Worm (Caenorhabditis elegans) whole organism, L3 larva: ENCODE results near the gene qars-1.
A peak's percentile ranks its signal among the peaks of the same experiment; 100 is the strongest.

ENCODE experiments used
- R02D3.7 ChIP-seq: fragments of 150-350 bp; optimal IDR thresholded peaks from 2 replicates; lab custom pipeline; 2014; ENCODE audit warnings: missing biosample characterization, missing genetic modification characterization
- ZK546.5 ChIP-seq: sonication (generic microtip); optimal IDR thresholded peaks from 2 replicates; lab custom pipeline; 2017; ENCODE audit warnings: missing biosample characterization, missing genetic modification characterization
- aly-2 ChIP-seq: fragments of 150-350 bp; optimal IDR thresholded peaks from 2 replicates; lab custom pipeline; 2014; ENCODE audit warnings: missing biosample characterization, missing genetic modification characterization
- ama-1 ChIP-seq: fragments of 150-350 bp; optimal IDR thresholded peaks from 2 replicates; lab custom pipeline; 2018
- ceh-16 ChIP-seq: sonication (generic microtip); optimal IDR thresholded peaks from 2 replicates; lab custom pipeline; 2017; ENCODE audit warnings: missing biosample characterization, missing genetic modification characterization
- ceh-28 ChIP-seq: fragments of 150-350 bp; optimal IDR thresholded peaks from 2 replicates; lab custom pipeline; 2014; ENCODE audit warnings: missing biosample characterization, missing genetic modification reagents, missing genetic modification characterization
- ceh-82 ChIP-seq: fragments of 150-350 bp; optimal IDR thresholded peaks from 2 replicates; lab custom pipeline; 2014; ENCODE audit warnings: missing biosample characterization, missing genetic modification characterization
- ceh-9 ChIP-seq: sonication (generic microtip); optimal IDR thresholded peaks from 2 replicates; lab custom pipeline; 2018; ENCODE audit warnings: missing biosample characterization, missing genetic modification characterization
- daf-12 ChIP-seq: fragments of 150-350 bp; optimal IDR thresholded peaks from 2 replicates; lab custom pipeline; 2014; ENCODE audit warnings: missing biosample characterization, missing genetic modification reagents, missing genetic modification characterization
- egl-27 ChIP-seq: sonication (generic microtip); optimal IDR thresholded peaks from 4 replicates; lab custom pipeline; 2017; ENCODE audit warnings: missing biosample characterization, missing genetic modification reagents, missing genetic modification characterization
- egl-5 ChIP-seq: fragments of 150-350 bp; optimal IDR thresholded peaks from 2 replicates; lab custom pipeline; 2017; ENCODE audit warnings: missing biosample characterization, missing genetic modification reagents, missing genetic modification characterization, inconsistent platforms
- elt-1 ChIP-seq: fragments of 150-350 bp; optimal IDR thresholded peaks from 2 replicates; lab custom pipeline; 2014; ENCODE audit warnings: missing biosample characterization, missing genetic modification characterization
- elt-2 ChIP-seq: sonication (generic microtip); optimal IDR thresholded peaks from 2 replicates; lab custom pipeline; 2016; ENCODE audit warnings: missing genetic modification reagents, mild to moderate bottlenecking, missing genetic modification characterization, missing compliant biosample characterization
- elt-3 ChIP-seq, 3 experiments: fragments of 150-350 bp in 1 of 3; sonication (generic microtip) in 2 of 3; optimal IDR thresholded peaks; 2 replicates in 2 of 3; 4 replicates in 1 of 3; lab custom pipeline; 2014 to 2017; ENCODE audit warnings: missing biosample characterization in 3 of 3, missing genetic modification characterization in 3 of 3
- eor-1 ChIP-seq, 2 experiments: fragments of 150-350 bp; optimal IDR thresholded peaks; 2 replicates each; lab custom pipeline; 2014 to 2018; ENCODE audit warnings: missing biosample characterization in 2 of 2, missing genetic modification characterization in 2 of 2
- fkh-10 ChIP-seq: sonication (generic microtip); optimal IDR thresholded peaks from 2 replicates; lab custom pipeline; 2017; ENCODE audit warnings: missing biosample characterization, missing genetic modification reagents, missing genetic modification characterization
- fkh-2 ChIP-seq: fragments of 150-350 bp; optimal IDR thresholded peaks from 2 replicates; lab custom pipeline; 2014; ENCODE audit warnings: missing biosample characterization, missing genetic modification reagents, missing genetic modification characterization
- fos-1 ChIP-seq: fragments of 150-350 bp; optimal IDR thresholded peaks from 2 replicates; lab custom pipeline; 2014; ENCODE audit warnings: missing biosample characterization, missing genetic modification characterization
- hmg-11 ChIP-seq: sonication (generic microtip); optimal IDR thresholded peaks from 2 replicates; lab custom pipeline; 2016; ENCODE audit warnings: missing genetic modification characterization, missing compliant biosample characterization
- jun-1 ChIP-seq: fragments of 150-350 bp; optimal IDR thresholded peaks from 2 replicates; lab custom pipeline; 2014; ENCODE audit warnings: missing biosample characterization, missing genetic modification reagents, missing genetic modification characterization
- lin-15B ChIP-seq: fragments of 150-350 bp; optimal IDR thresholded peaks from 2 replicates; lab custom pipeline; 2014; ENCODE audit warnings: missing biosample characterization, missing genetic modification characterization
- lin-39 ChIP-seq: fragments of 150-350 bp; optimal IDR thresholded peaks from 2 replicates; lab custom pipeline; 2018; ENCODE audit warnings: missing biosample characterization, missing genetic modification reagents, missing genetic modification characterization
- lsy-12 ChIP-seq: sonication (generic microtip); optimal IDR thresholded peaks from 2 replicates; lab custom pipeline; 2016; ENCODE audit warnings: mild to moderate bottlenecking, missing genetic modification characterization, missing compliant biosample characterization
- mdl-1 ChIP-seq: fragments of 150-350 bp; optimal IDR thresholded peaks from 2 replicates; lab custom pipeline; 2014; ENCODE audit warnings: missing biosample characterization, missing genetic modification characterization
- mml-1 ChIP-seq: fragments of 150-350 bp; sonication (generic microtip); optimal IDR thresholded peaks from 3 replicates; lab custom pipeline; 2014; ENCODE audit warnings: missing biosample characterization, missing genetic modification characterization
- nfya-1 ChIP-seq: sonication (generic microtip); optimal IDR thresholded peaks from 2 replicates; lab custom pipeline; 2017; ENCODE audit warnings: missing genetic modification characterization, mild to moderate bottlenecking, missing compliant biosample characterization, antibody characterized with exemption, moderate library complexity; ENCODE audit not compliant: insufficient read depth
- nhr-11 ChIP-seq: fragments of 150-350 bp; optimal IDR thresholded peaks from 2 replicates; lab custom pipeline; 2014; ENCODE audit warnings: missing biosample characterization, missing genetic modification characterization
- nhr-12 ChIP-seq: fragments of 150-350 bp; optimal IDR thresholded peaks from 2 replicates; lab custom pipeline; 2014; ENCODE audit warnings: missing biosample characterization, missing genetic modification characterization
- nhr-23 ChIP-seq: fragments of 150-350 bp; optimal IDR thresholded peaks from 2 replicates; lab custom pipeline; 2014; ENCODE audit warnings: missing biosample characterization, missing genetic modification reagents, missing genetic modification characterization
- nhr-237 ChIP-seq: fragments of 150-350 bp; optimal IDR thresholded peaks from 2 replicates; lab custom pipeline; 2014; ENCODE audit warnings: missing biosample characterization, missing genetic modification characterization
- nhr-25 ChIP-seq: sonication (generic microtip); optimal IDR thresholded peaks from 2 replicates; lab custom pipeline; 2017; ENCODE audit warnings: missing biosample characterization, missing genetic modification characterization
- nhr-28 ChIP-seq: fragments of 150-350 bp; optimal IDR thresholded peaks from 2 replicates; lab custom pipeline; 2014; ENCODE audit warnings: missing biosample characterization, missing genetic modification characterization
- nhr-43 ChIP-seq: sonication (generic microtip); optimal IDR thresholded peaks from 2 replicates; lab custom pipeline; 2016; ENCODE audit warnings: mild to moderate bottlenecking, missing genetic modification characterization, missing compliant biosample characterization; ENCODE audit not compliant: poor library complexity, severe bottlenecking
- nhr-67 ChIP-seq: fragments of 150-350 bp; optimal IDR thresholded peaks from 2 replicates; lab custom pipeline; 2014; ENCODE audit warnings: missing biosample characterization, missing genetic modification characterization
- nhr-76 ChIP-seq: fragments of 150-350 bp; sonication (generic microtip); optimal IDR thresholded peaks from 5 replicates; lab custom pipeline; 2014; ENCODE audit warnings: missing biosample characterization, missing genetic modification characterization
- nhr-77 ChIP-seq: fragments of 150-350 bp; optimal IDR thresholded peaks from 2 replicates; lab custom pipeline; 2014; ENCODE audit warnings: missing biosample characterization, missing genetic modification characterization
- pha-4 ChIP-seq: fragments of 150-350 bp; optimal IDR thresholded peaks from 2 replicates; lab custom pipeline; 2014; ENCODE audit warnings: missing biosample characterization, missing genetic modification reagents, missing genetic modification characterization
- pqm-1 ChIP-seq: fragments of 150-350 bp; optimal IDR thresholded peaks from 2 replicates; lab custom pipeline; 2017; ENCODE audit warnings: missing biosample characterization, missing genetic modification characterization, inconsistent platforms
- sea-2 ChIP-seq: fragments of 150-350 bp; sonication (generic microtip); optimal IDR thresholded peaks from 4 replicates; lab custom pipeline; 2014; ENCODE audit warnings: missing biosample characterization, missing genetic modification reagents, missing genetic modification characterization
- skn-1 ChIP-seq: fragments of 150-350 bp; optimal IDR thresholded peaks from 2 replicates; lab custom pipeline; 2014; ENCODE audit warnings: missing biosample characterization, missing genetic modification characterization
- snpc-4 ChIP-seq: fragments of 150-350 bp; optimal IDR thresholded peaks from 2 replicates; lab custom pipeline; 2014; ENCODE audit warnings: missing biosample characterization, missing genetic modification characterization
- tbx-2 ChIP-seq: sonication (generic microtip); optimal IDR thresholded peaks from 2 replicates; lab custom pipeline; 2016; ENCODE audit warnings: mild to moderate bottlenecking, missing genetic modification characterization, missing compliant biosample characterization
- unc-39 ChIP-seq: sonication (generic microtip); optimal IDR thresholded peaks from 4 replicates; lab custom pipeline; 2017; ENCODE audit warnings: missing biosample characterization, missing genetic modification characterization
- unc-62 ChIP-seq: fragments of 150-350 bp; sonication (generic microtip); optimal IDR thresholded peaks from 4 replicates; lab custom pipeline; 2014; ENCODE audit warnings: missing biosample characterization, missing genetic modification reagents, missing genetic modification characterization
- zag-1 ChIP-seq: fragments of 150-350 bp; optimal IDR thresholded peaks from 2 replicates; lab custom pipeline; 2014; ENCODE audit warnings: missing biosample characterization, missing genetic modification characterization
- ztf-11 ChIP-seq: fragments of 150-350 bp; optimal IDR thresholded peaks from 2 replicates; lab custom pipeline; 2014; ENCODE audit warnings: missing biosample characterization, missing genetic modification characterization
- ztf-4 ChIP-seq: fragments of 150-350 bp; optimal IDR thresholded peaks from 2 replicates; lab custom pipeline; 2014; ENCODE audit warnings: missing biosample characterization, missing genetic modification characterization

Gene qars-1

ce11 chrIV:14959375-14959774, 53.6 kb downstream of the qars-1 start:
- TF ChIP-seq nhr-76 (tag; lab: Kevin White, UChicago), result no peak
- no peak for TF ChIP-seq fkh-2 (tag; lab: Kevin White, UChicago)
- no peak for TF ChIP-seq ceh-9
- TF ChIP-seq hmg-11 (tag; lab: Kevin White, UChicago), result peak; percentile 62
- TF ChIP-seq elt-2, result peak; percentile 97
- TF ChIP-seq ztf-4 (tag; lab: Kevin White, UChicago), result no peak
- TF ChIP-seq egl-5 (tag; lab: Kevin White, UChicago), result no peak
- no peak for TF ChIP-seq eor-1 (tag; optimal IDR thresholded peaks at IDR 0.05; lab: Kevin White, UChicago)
- no peak for TF ChIP-seq mml-1
- no peak for TF ChIP-seq unc-62
- no peak for TF ChIP-seq ceh-82 (tag; lab: Kevin White, UChicago)
- no peak for TF ChIP-seq nhr-23
- TF ChIP-seq nhr-25 (tag; lab: Kevin White, UChicago), result peak; percentile 51
- TF ChIP-seq nfya-1 (tag; lab: Kevin White, UChicago), result peak; percentile 86
- no peak for TF ChIP-seq ama-1
- TF ChIP-seq ceh-16 (tag; lab: Kevin White, UChicago), result no peak
- no peak for TF ChIP-seq tbx-2
- TF ChIP-seq nhr-11 (tag; lab: Kevin White, UChicago), result no peak
- peak; percentile 12 for TF ChIP-seq lin-39 (tag; lab: Kevin White, UChicago)
- TF ChIP-seq snpc-4 (tag; lab: Kevin White, UChicago), result peak; percentile 87
- TF ChIP-seq elt-1 (tag; lab: Kevin White, UChicago), result no peak
- no peak for TF ChIP-seq egl-27 (tag; lab: Kevin White, UChicago)
- TF ChIP-seq sea-2 (GFP tag; lab: Kevin White, UChicago), result no peak
- peak; percentile 10 for TF ChIP-seq fkh-10 (GFP tag; lab: Kevin White, UChicago)
- TF ChIP-seq unc-39 (tag; lab: Kevin White, UChicago), result no peak
- TF ChIP-seq elt-3 (tag; optimal IDR thresholded peaks at IDR 0.05; lab: Kevin White, UChicago), result no peak
- TF ChIP-seq R02D3.7 (tag; lab: Kevin White, UChicago), result peak; percentile 74
- peak; percentile 91 for TF ChIP-seq lin-15B (tag; lab: Kevin White, UChicago)
- TF ChIP-seq ztf-11 (tag; lab: Kevin White, UChicago), result no peak
- no peak for TF ChIP-seq nhr-77
- TF ChIP-seq fos-1, result no peak
- peak; percentile 86 for TF ChIP-seq pqm-1 (tag; lab: Kevin White, UChicago)
- no peak for TF ChIP-seq nhr-67 (tag; lab: Kevin White, UChicago)
- TF ChIP-seq nhr-12 (tag; lab: Kevin White, UChicago), result no peak
- TF ChIP-seq mdl-1 (tag; lab: Kevin White, UChicago), result no peak
- TF ChIP-seq pha-4 (tag; lab: Kevin White, UChicago), result peak; percentile 74
- TF ChIP-seq ZK546.5 (tag; lab: Kevin White, UChicago), result no peak
- no peak for TF ChIP-seq zag-1
- TF ChIP-seq nhr-28, result no peak
- TF ChIP-seq lsy-12, result no peak
- TF ChIP-seq nhr-43, result no peak
- peak; percentile 19 for TF ChIP-seq skn-1 (tag; lab: Kevin White, UChicago)
- TF ChIP-seq jun-1, result peak; percentile 26
- no peak for TF ChIP-seq nhr-237
- TF ChIP-seq daf-12, result no peak
- no peak for TF ChIP-seq aly-2 (tag; lab: Kevin White, UChicago)
- TF ChIP-seq ceh-28 (tag; lab: Kevin White, UChicago), result no peak

- TF ChIP-seq pqm-1 (tag; lab: Kevin White, UChicago) (no peak), sea-2 (GFP tag; lab: Kevin White, UChicago) (no peak), lin-15B (tag; lab: Kevin White, UChicago) (no peak), tbx-2 (no peak), egl-27 (tag; lab: Kevin White, UChicago) (no peak), nhr-28 (no peak), snpc-4 (tag; lab: Kevin White, UChicago) (no peak), skn-1 (tag; lab: Kevin White, UChicago) (no peak)
Measured at ce11 chrIV:14958551-14958950, 54.4 kb downstream of the qars-1 start, which contains the start of gene Y41E3.1. TSS of gene Y41E3.1 (minus strand) at chrIV:14958874.
